Fruit fly (Drosophila melanogaster) whole organism, embryonic: ENCODE measurements around the gene CG14036.

ENCODE experiments used
- CG10321 ChIP-seq: fragments of 200-800 bp; sonication (Bioruptor generic); IDR thresholded peaks from 2 replicates; pipeline ENCODE4 v1.3.6; 2022; ENCODE audit warnings: missing biosample characterization, missing genetic modification characterization
- CG13624 ChIP-seq: fragments of 200-800 bp; sonication (Bioruptor generic); optimal IDR thresholded peaks from 2 replicates; lab custom pipeline; 2016; ENCODE audit warnings: missing biosample characterization, missing genetic modification characterization
- CG14014 ChIP-seq: fragments of 200-800 bp; sonication (Bioruptor generic); IDR thresholded peaks from 2 replicates; pipeline ENCODE4 v1.3.6; 2022; ENCODE audit warnings: missing biosample characterization, missing genetic modification characterization
- CG15011 ChIP-seq: fragments of 200-800 bp; sonication (Bioruptor generic); optimal IDR thresholded peaks from 3 replicates; lab custom pipeline; 2018; ENCODE audit warnings: missing biosample characterization, mild to moderate bottlenecking, missing genetic modification characterization
- CG15073 ChIP-seq: fragments of 200-800 bp; sonication (Bioruptor generic); optimal IDR thresholded peaks from 2 replicates; lab custom pipeline; 2016; ENCODE audit warnings: missing biosample characterization, missing genetic modification characterization
- CG1602 ChIP-seq: fragments of 200-800 bp; sonication (Bioruptor generic); optimal IDR thresholded peaks from 3 replicates; lab custom pipeline; 2016; ENCODE audit warnings: missing biosample characterization, missing genetic modification characterization
- CG1603 ChIP-seq: fragments of 200-800 bp; sonication (Bioruptor generic); optimal IDR thresholded peaks from 2 replicates; lab custom pipeline; 2019; ENCODE audit warnings: missing biosample characterization, mild to moderate bottlenecking, missing genetic modification characterization, moderate library complexity
- CG18619 ChIP-seq: fragments of 200-800 bp; sonication (Bioruptor generic); optimal IDR thresholded peaks from 3 replicates; lab custom pipeline; 2017; ENCODE audit warnings: missing biosample characterization, mild to moderate bottlenecking, missing genetic modification characterization
- CG2875 ChIP-seq: fragments of 200-800 bp; sonication (Bioruptor generic); optimal IDR thresholded peaks from 2 replicates; lab custom pipeline; 2017; ENCODE audit warnings: missing biosample characterization, mild to moderate bottlenecking, missing genetic modification characterization, missing genetic modification reagents
- CG3281 ChIP-seq: fragments of 200-800 bp; sonication (Bioruptor generic); optimal IDR thresholded peaks from 3 replicates; lab custom pipeline; 2017; ENCODE audit warnings: missing biosample characterization, mild to moderate bottlenecking, missing genetic modification characterization
- CG33557 ChIP-seq: fragments of 200-800 bp; sonication (Bioruptor generic); optimal IDR thresholded peaks from 2 replicates; lab custom pipeline; 2019; ENCODE audit warnings: missing biosample characterization, mild to moderate bottlenecking, missing genetic modification characterization, moderate library complexity
- CG6765 ChIP-seq: fragments of 200-800 bp; sonication (Bioruptor generic); optimal IDR thresholded peaks from 3 replicates; lab custom pipeline; 2017; ENCODE audit warnings: missing biosample characterization, mild to moderate bottlenecking, missing genetic modification characterization
- CG7987 ChIP-seq: fragments of 200-800 bp; sonication (Bioruptor generic); optimal IDR thresholded peaks from 2 replicates; lab custom pipeline; 2018; ENCODE audit warnings: missing biosample characterization, mild to moderate bottlenecking, missing genetic modification characterization, moderate library complexity
- D ChIP-seq, 2 experiments: fragments of 200-800 bp in 1 of 2; fragments of >200 bp in 1 of 2; sonication (Bioruptor generic) in 1 of 2; optimal IDR thresholded peaks; 2 replicates in 1 of 2; 3 replicates in 1 of 2; lab custom pipeline; 2017; ENCODE audit warnings: mild to moderate bottlenecking in 1 of 2, missing biosample characterization in 1 of 2, missing genetic modification characterization in 1 of 2, missing genetic modification reagents in 1 of 2
- Deaf1 ChIP-seq: fragments of 200-800 bp; optimal IDR thresholded peaks from 3 replicates; lab custom pipeline; 2019; ENCODE audit warnings: missing biosample characterization, mild to moderate bottlenecking, missing genetic modification characterization, moderate library complexity
- Dll ChIP-seq: fragments of 200-800 bp; sonication (Bioruptor generic); IDR thresholded peaks from 4 replicates; pipeline ENCODE4 v1.3.6; 2022; ENCODE audit warnings: missing biosample characterization, missing genetic modification characterization; ENCODE audit not compliant: partially characterized antibody
- ERR ChIP-seq: fragments of 200-800 bp; sonication (Bioruptor generic); optimal IDR thresholded peaks from 2 replicates; lab custom pipeline; 2016; ENCODE audit warnings: missing biosample characterization, missing genetic modification characterization
- Elba2 ChIP-seq: fragments of 200-800 bp; sonication (Bioruptor generic); optimal IDR thresholded peaks from 3 replicates; lab custom pipeline; 2016; ENCODE audit warnings: missing biosample characterization, missing genetic modification characterization
- HLH4C ChIP-seq: fragments of 200-800 bp; sonication (Bioruptor generic); IDR thresholded peaks from 3 replicates; pipeline ENCODE4 v1.3.6; 2022; ENCODE audit warnings: missing biosample characterization, missing genetic modification characterization; ENCODE audit not compliant: partially characterized antibody
- HmgZ ChIP-seq: fragments of 200-800 bp; sonication (Bioruptor generic); optimal IDR thresholded peaks from 2 replicates; lab custom pipeline; 2018; ENCODE audit warnings: missing biosample characterization, mild to moderate bottlenecking, missing genetic modification characterization
- Hmr ChIP-seq: fragments of 200-800 bp; sonication (Bioruptor generic); optimal IDR thresholded peaks from 3 replicates; lab custom pipeline; 2017; ENCODE audit warnings: mild to moderate bottlenecking, missing biosample characterization, missing genetic modification reagents, missing genetic modification characterization
- Mes4 ChIP-seq: fragments of 200-800 bp; sonication (Bioruptor generic); optimal IDR thresholded peaks from 2 replicates; lab custom pipeline; 2016; ENCODE audit warnings: missing biosample characterization, missing genetic modification characterization
- Rx ChIP-seq: fragments of 200-800 bp; sonication (Bioruptor generic); IDR thresholded peaks from 2 replicates; pipeline ENCODE4 v1.3.6; 2022; ENCODE audit warnings: missing biosample characterization, missing genetic modification characterization
- Six4 ChIP-seq: fragments of 200-800 bp; sonication (Bioruptor generic); optimal IDR thresholded peaks from 2 replicates; lab custom pipeline; 2016; ENCODE audit warnings: missing biosample characterization, missing genetic modification characterization
- Sry-β ChIP-seq: fragments of 200-800 bp; sonication (Bioruptor generic); optimal IDR thresholded peaks from 2 replicates; lab custom pipeline; 2018; ENCODE audit warnings: missing biosample characterization, mild to moderate bottlenecking, missing genetic modification characterization, moderate library complexity
- Sry-δ ChIP-seq: fragments of 200-800 bp; sonication (Bioruptor generic); optimal IDR thresholded peaks from 2 replicates; lab custom pipeline; 2016; ENCODE audit warnings: missing biosample characterization, missing genetic modification characterization
- Usf ChIP-seq: fragments of 200-800 bp; sonication (Bioruptor generic); optimal IDR thresholded peaks from 2 replicates; lab custom pipeline; 2017; ENCODE audit warnings: missing genotype, missing biosample characterization, missing genetic modification characterization
- YL-1 ChIP-seq: fragments of 200-800 bp; sonication (Bioruptor generic); optimal IDR thresholded peaks from 3 replicates; lab custom pipeline; 2017; ENCODE audit warnings: missing biosample characterization, mild to moderate bottlenecking, missing genetic modification characterization
- abd-A ChIP-seq: fragments of 200-800 bp; sonication (Bioruptor generic); optimal IDR thresholded peaks from 3 replicates; lab custom pipeline; 2019; ENCODE audit warnings: missing biosample characterization, mild to moderate bottlenecking, missing genetic modification characterization, moderate library complexity
- al ChIP-seq: fragments of 200-800 bp; sonication (Bioruptor generic); IDR thresholded peaks from 2 replicates; pipeline ENCODE4 v1.3.6; 2022; ENCODE audit warnings: missing biosample characterization, missing genetic modification characterization
- ara ChIP-seq: fragments of 200-800 bp; sonication (Bioruptor generic); IDR thresholded peaks from 2 replicates; pipeline ENCODE4 v1.3.6; 2022; ENCODE audit warnings: missing biosample characterization, missing genetic modification characterization
- crc ChIP-seq: fragments of 200-800 bp; sonication (Bioruptor generic); optimal IDR thresholded peaks from 2 replicates; lab custom pipeline; 2016; ENCODE audit warnings: missing biosample characterization, missing genetic modification characterization
- ewg ChIP-seq: fragments of 200-800 bp; sonication (Bioruptor generic); optimal IDR thresholded peaks from 3 replicates; lab custom pipeline; 2017; ENCODE audit warnings: mild to moderate bottlenecking, missing biosample characterization, missing genetic modification reagents, missing genetic modification characterization
- gfzf ChIP-seq: fragments of 200-800 bp; sonication (Bioruptor generic); optimal IDR thresholded peaks from 2 replicates; lab custom pipeline; 2016; ENCODE audit warnings: missing biosample characterization, mild to moderate bottlenecking, missing genetic modification characterization, moderate library complexity
- gsb-n ChIP-seq: fragments of 200-800 bp; sonication (Bioruptor generic); optimal IDR thresholded peaks from 3 replicates; lab custom pipeline; 2018; ENCODE audit warnings: missing biosample characterization, mild to moderate bottlenecking, missing genetic modification characterization
- hth ChIP-seq: fragments of >200 bp; optimal IDR thresholded peaks from 2 replicates; lab custom pipeline; 2017; ENCODE audit warnings: inconsistent platforms
- inv ChIP-seq: fragments of 200-800 bp; sonication (Bioruptor generic); IDR thresholded peaks from 2 replicates; pipeline ENCODE4 v1.3.6; 2022; ENCODE audit warnings: missing biosample characterization, missing genetic modification characterization; ENCODE audit not compliant: partially characterized antibody
- kah ChIP-seq: fragments of 200-800 bp; sonication (Bioruptor generic); optimal IDR thresholded peaks from 2 replicates; lab custom pipeline; 2018; ENCODE audit warnings: missing biosample characterization, mild to moderate bottlenecking, missing genetic modification characterization
- ken ChIP-seq: fragments of 200-800 bp; sonication (Bioruptor generic); IDR thresholded peaks from 3 replicates; pipeline ENCODE4 v1.3.6; 2022; ENCODE audit warnings: missing biosample characterization, missing genetic modification characterization
- lmd ChIP-seq: fragments of 200-800 bp; sonication (Bioruptor generic); IDR thresholded peaks from 2 replicates; pipeline ENCODE4 v1.3.6; 2022; ENCODE audit warnings: missing biosample characterization, missing genetic modification characterization
- lola ChIP-seq, 3 experiments: fragments of >200 bp in 2 of 3; fragments of 200-800 bp in 1 of 3; sonication (Bioruptor generic) in 1 of 3; optimal IDR thresholded peaks; 2 replicates each; lab custom pipeline; 2017 to 2019; ENCODE audit warnings: missing biosample characterization in 3 of 3, missing genetic modification characterization in 3 of 3, mild to moderate bottlenecking in 1 of 3, moderate library complexity in 1 of 3
- mam ChIP-seq: fragments of 200-800 bp; sonication (Bioruptor generic); optimal IDR thresholded peaks from 3 replicates; lab custom pipeline; 2016; ENCODE audit warnings: missing biosample characterization, missing genetic modification characterization
- org-1 ChIP-seq: fragments of 200-800 bp; sonication (Bioruptor generic); optimal IDR thresholded peaks from 2 replicates; lab custom pipeline; 2017; ENCODE audit warnings: missing biosample characterization, missing genetic modification characterization
- pho ChIP-seq: fragments of 200-800 bp; sonication (Bioruptor generic); optimal IDR thresholded peaks from 2 replicates; lab custom pipeline; 2016; ENCODE audit warnings: missing biosample characterization, missing genetic modification characterization
- rib ChIP-seq: fragments of 200-800 bp; sonication (Bioruptor generic); IDR thresholded peaks from 2 replicates; pipeline ENCODE4 v1.3.6; 2022; ENCODE audit warnings: missing biosample characterization, missing genetic modification characterization
- tna ChIP-seq: fragments of 200-800 bp; sonication (Bioruptor generic); IDR thresholded peaks from 2 replicates; pipeline ENCODE4 v1.3.6; 2022; ENCODE audit warnings: missing biosample characterization, missing genetic modification characterization; ENCODE audit not compliant: partially characterized antibody
- wdn ChIP-seq: fragments of 200-800 bp; sonication (Bioruptor generic); IDR thresholded peaks from 2 replicates; pipeline ENCODE4 v1.3.6; 2022; ENCODE audit warnings: missing biosample characterization, missing genetic modification characterization
- wek ChIP-seq: fragments of 200-800 bp; sonication (Bioruptor generic); optimal IDR thresholded peaks from 3 replicates; lab custom pipeline; 2018; ENCODE audit warnings: missing biosample characterization, mild to moderate bottlenecking, missing genetic modification characterization, moderate library complexity
- wor ChIP-seq: fragments of 200-800 bp; sonication (Bioruptor generic); IDR thresholded peaks from 2 replicates; pipeline ENCODE4 v1.3.6; 2022; ENCODE audit warnings: missing biosample characterization, missing genetic modification characterization
- zen ChIP-seq: fragments of 200-800 bp; sonication (Bioruptor generic); optimal IDR thresholded peaks from 3 replicates; lab custom pipeline; 2018; ENCODE audit warnings: missing biosample characterization, mild to moderate bottlenecking, missing genetic modification characterization, moderate library complexity

The CG14036 gene

DNA sequence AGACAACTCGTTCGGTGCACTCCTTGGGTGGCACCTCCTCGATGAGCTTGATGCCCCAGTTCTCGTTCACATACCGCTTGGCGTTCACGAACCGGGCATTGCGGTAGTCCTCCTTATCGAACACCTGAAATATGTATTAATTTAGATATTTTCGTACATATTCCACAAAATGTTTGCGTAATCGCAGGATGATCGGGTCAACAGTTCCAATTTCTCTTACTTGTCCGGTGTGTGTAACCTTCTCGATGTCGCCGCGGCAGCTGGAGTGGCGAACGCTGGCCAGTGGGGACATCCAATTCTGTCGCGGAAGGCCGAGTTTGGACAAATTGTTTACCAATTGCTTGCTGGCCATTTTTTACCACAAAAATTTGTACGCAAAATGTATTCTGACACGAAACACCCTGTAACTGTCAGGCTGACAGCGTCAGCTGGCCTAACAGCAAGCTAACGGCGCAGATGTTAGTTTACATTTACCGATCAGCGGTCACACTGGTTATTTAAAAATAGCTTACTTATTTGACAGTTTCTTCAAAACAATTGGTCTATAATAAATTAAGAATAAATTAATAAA lies 45.1 kb upstream of the CG14036 start, which contains the start of gene ND-13A (continued):
- no peak for TF ChIP-seq ewg (GFP tag; lab: Kevin White, UChicago)
- no peak for TF ChIP-seq mam
- TF ChIP-seq CG18619 (GFP tag; lab: Kevin White, UChicago) = no peak
- no peak for TF ChIP-seq ara (GFP tag; lab: Robert Waterston, UW)
- TF ChIP-seq kah (GFP tag; lab: Kevin White, UChicago) = no peak
- TF ChIP-seq wdn (GFP tag; lab: Robert Waterston, UW) = no peak
- no peak for TF ChIP-seq CG6765 (GFP tag; lab: Kevin White, UChicago)
- no peak for TF ChIP-seq ERR
- no peak for TF ChIP-seq gsb-n (tag; lab: Kevin White, UChicago)
- no peak for TF ChIP-seq lmd (GFP tag; lab: Robert Waterston, UW)
- TF ChIP-seq CG13624 = no peak
- TF ChIP-seq YL-1 (GFP tag; lab: Kevin White, UChicago) = peak; percentile 67
- no peak for TF ChIP-seq CG15011 (GFP tag; lab: Kevin White, UChicago)
- no peak for TF ChIP-seq pho (GFP tag; lab: Kevin White, UChicago)
- TF ChIP-seq rib (GFP tag; lab: Robert Waterston, UW) = no peak
- no peak for TF ChIP-seq Deaf1 (tag; lab: Kevin White, UChicago)
- TF ChIP-seq lola (GFP tag; optimal IDR thresholded peaks at IDR 0.05; lab: Kevin White, UChicago) = no peak
- TF ChIP-seq CG7987 (GFP tag; lab: Kevin White, UChicago) = peak; percentile 44
- no peak for TF ChIP-seq tna (GFP tag; lab: Robert Waterston, UW)
- no peak for TF ChIP-seq hth
- no peak for TF ChIP-seq Rx
- TF ChIP-seq D (optimal IDR thresholded peaks at IDR 0.05; lab: Kevin White, UChicago) = no peak
- no peak for TF ChIP-seq D (GFP tag; optimal IDR thresholded peaks at IDR 0.05; lab: Kevin White, UChicago)
- no peak for TF ChIP-seq zen (tag; lab: Kevin White, UChicago)
- TF ChIP-seq CG33557 (GFP tag; lab: Kevin White, UChicago) = no peak
- TF ChIP-seq Six4 (GFP tag; lab: Kevin White, UChicago) = no peak
- peak; percentile 22 for TF ChIP-seq Hmr (GFP tag; lab: Kevin White, UChicago)
- no peak for TF ChIP-seq CG1602 (GFP tag; lab: Kevin White, UChicago)
- TF ChIP-seq wor (GFP tag; lab: Robert Waterston, UW) = no peak
- TF ChIP-seq abd-A (tag; lab: Kevin White, UChicago) = no peak
- peak; percentile 25 for TF ChIP-seq gfzf
- TF ChIP-seq CG10321 (GFP tag; lab: Robert Waterston, UW) = no peak
- no peak for TF ChIP-seq al (GFP tag; lab: Robert Waterston, UW)
- no peak for TF ChIP-seq CG3281 (GFP tag; lab: Kevin White, UChicago)
- no peak for TF ChIP-seq Usf (GFP tag; lab: Kevin White, UChicago)
- no peak for TF ChIP-seq Sry-β (GFP tag; lab: Kevin White, UChicago)
- 0 out of 3 replicates have a peak, but pooled peaks have one; percentile 9 for TF ChIP-seq HLH4C (GFP tag; lab: Robert Waterston, UW)
- TF ChIP-seq HmgZ (tag; lab: Kevin White, UChicago) = no peak
- TF ChIP-seq crc (GFP tag; lab: Kevin White, UChicago) = no peak
- no peak for TF ChIP-seq ken
- no peak for TF ChIP-seq CG2875 (GFP tag; lab: Kevin White, UChicago)
- no peak for TF ChIP-seq Sry-δ (GFP tag; lab: Kevin White, UChicago)
- TF ChIP-seq Mes4 (GFP tag; lab: Kevin White, UChicago) = no peak
- peak; percentile 40 for TF ChIP-seq CG1603 (tag; lab: Kevin White, UChicago)
- TF ChIP-seq CG14014 (GFP tag; lab: Robert Waterston, UW) = no peak
- no peak for TF ChIP-seq org-1 (GFP tag; lab: Kevin White, UChicago)
- TF ChIP-seq CG15073 = no peak
- peak; percentile 7 for TF ChIP-seq wek (GFP tag; lab: Kevin White, UChicago)
- TF ChIP-seq Dll (GFP tag; lab: Robert Waterston, UW) = 0 out of 4 replicates have a peak, but pooled peaks have one; percentile 34
- peak; percentile 28 for TF ChIP-seq Elba2 (GFP tag; lab: Kevin White, UChicago)
- TF ChIP-seq inv (GFP tag; lab: Robert Waterston, UW) = no peak
